Fruit fly (Drosophila melanogaster) whole organism, adult: ENCODE data around the gene Cngl.

ENCODE experiments used
- CG11617 ChIP-seq: fragments of 200-800 bp; sonication (Bioruptor generic); optimal IDR thresholded peaks from 2 replicates; lab custom pipeline; 2017; ENCODE audit warnings: mild to moderate bottlenecking, missing biosample characterization, missing genetic modification reagents, missing genetic modification characterization
- CG12768 ChIP-seq: fragments of 200-800 bp; sonication (Bioruptor generic); optimal IDR thresholded peaks from 2 replicates; lab custom pipeline; 2017; ENCODE audit warnings: missing biosample characterization, missing genetic modification characterization, mild to moderate bottlenecking, moderate library complexity, missing genetic modification reagents
- CG14711 ChIP-seq: fragments of 200-800 bp; sonication (Bioruptor generic); optimal IDR thresholded peaks from 2 replicates; lab custom pipeline; 2018; ENCODE audit warnings: missing biosample characterization, mild to moderate bottlenecking, missing genetic modification characterization, moderate library complexity
- CG1620 ChIP-seq: fragments of 200-800 bp; sonication (Bioruptor generic); optimal IDR thresholded peaks from 2 replicates; lab custom pipeline; 2016; ENCODE audit warnings: missing biosample characterization, missing genetic modification characterization
- CG33017 ChIP-seq: fragments of 200-800 bp; sonication (Bioruptor generic); optimal IDR thresholded peaks from 2 replicates; lab custom pipeline; 2018; ENCODE audit warnings: missing biosample characterization, mild to moderate bottlenecking, missing genetic modification characterization, moderate library complexity
- CG5204 ChIP-seq: fragments of 200-800 bp; sonication (Bioruptor generic); optimal IDR thresholded peaks from 2 replicates; lab custom pipeline; 2016; ENCODE audit warnings: missing biosample characterization, missing genetic modification characterization
- CG7045 ChIP-seq: fragments of 200-800 bp; sonication (Bioruptor generic); optimal IDR thresholded peaks from 2 replicates; lab custom pipeline; 2017; ENCODE audit warnings: missing biosample characterization, mild to moderate bottlenecking, missing genetic modification characterization
- CG7101 ChIP-seq: fragments of 200-800 bp; sonication (Bioruptor generic); optimal IDR thresholded peaks from 2 replicates; lab custom pipeline; 2018; ENCODE audit warnings: missing biosample characterization, mild to moderate bottlenecking, missing genetic modification characterization, moderate library complexity
- Clk ChIP-seq: fragments of 200-800 bp; sonication (Bioruptor generic); optimal IDR thresholded peaks from 2 replicates; lab custom pipeline; 2017; ENCODE audit warnings: missing biosample characterization, missing genetic modification characterization
- Crg-1 ChIP-seq: fragments of 200-800 bp; sonication (Bioruptor generic); optimal IDR thresholded peaks from 2 replicates; lab custom pipeline; 2016; ENCODE audit warnings: missing biosample characterization, missing genetic modification characterization
- Hr96 ChIP-seq: fragments of 200-800 bp; sonication (Bioruptor generic); optimal IDR thresholded peaks from 2 replicates; lab custom pipeline; 2016; ENCODE audit warnings: missing biosample characterization, missing genetic modification characterization
- Mnt ChIP-seq: fragments of 200-800 bp; sonication (Bioruptor generic); optimal IDR thresholded peaks from 2 replicates; lab custom pipeline; 2016; ENCODE audit warnings: missing biosample characterization, mild to moderate bottlenecking, missing genetic modification characterization
- bab1 ChIP-seq: fragments of 200-800 bp; sonication (Bioruptor generic); optimal IDR thresholded peaks from 3 replicates; lab custom pipeline; 2019; ENCODE audit warnings: missing biosample characterization, mild to moderate bottlenecking, missing genetic modification characterization, moderate library complexity
- cic ChIP-seq: fragments of 200-800 bp; sonication (Bioruptor generic); optimal IDR thresholded peaks from 2 replicates; lab custom pipeline; 2017; ENCODE audit warnings: missing biosample characterization, mild to moderate bottlenecking, missing genetic modification characterization, moderate library complexity
- cnc ChIP-seq, 2 experiments: fragments of >200 bp; optimal IDR thresholded peaks; 2 replicates each; lab custom pipeline; 2017
- kay ChIP-seq: fragments of 200-800 bp; sonication (Bioruptor generic); peaks from one replicate; lab custom pipeline; 2016; ENCODE audit warnings: missing biosample characterization, missing genetic modification characterization, borderline replicate concordance
- ovo ChIP-seq: fragments of 200-800 bp; sonication (Bioruptor generic); optimal IDR thresholded peaks from 2 replicates; lab custom pipeline; 2016; ENCODE audit warnings: missing biosample characterization, missing genetic modification characterization
- pad ChIP-seq: fragments of 200-800 bp; sonication (Bioruptor generic); optimal IDR thresholded peaks from 3 replicates; lab custom pipeline; 2017; ENCODE audit warnings: missing biosample characterization, missing genetic modification characterization, mild to moderate bottlenecking, moderate library complexity, missing genetic modification reagents
- tj ChIP-seq: fragments of 200-800 bp; sonication (Bioruptor generic); optimal IDR thresholded peaks from 3 replicates; lab custom pipeline; 2017; ENCODE audit warnings: missing biosample characterization, mild to moderate bottlenecking, missing genetic modification characterization, moderate library complexity
- toe ChIP-seq: fragments of 200-800 bp; sonication (Bioruptor generic); optimal IDR thresholded peaks from 2 replicates; lab custom pipeline; 2016; ENCODE audit warnings: missing biosample characterization, missing genetic modification characterization

Gene Cngl

DNA sequence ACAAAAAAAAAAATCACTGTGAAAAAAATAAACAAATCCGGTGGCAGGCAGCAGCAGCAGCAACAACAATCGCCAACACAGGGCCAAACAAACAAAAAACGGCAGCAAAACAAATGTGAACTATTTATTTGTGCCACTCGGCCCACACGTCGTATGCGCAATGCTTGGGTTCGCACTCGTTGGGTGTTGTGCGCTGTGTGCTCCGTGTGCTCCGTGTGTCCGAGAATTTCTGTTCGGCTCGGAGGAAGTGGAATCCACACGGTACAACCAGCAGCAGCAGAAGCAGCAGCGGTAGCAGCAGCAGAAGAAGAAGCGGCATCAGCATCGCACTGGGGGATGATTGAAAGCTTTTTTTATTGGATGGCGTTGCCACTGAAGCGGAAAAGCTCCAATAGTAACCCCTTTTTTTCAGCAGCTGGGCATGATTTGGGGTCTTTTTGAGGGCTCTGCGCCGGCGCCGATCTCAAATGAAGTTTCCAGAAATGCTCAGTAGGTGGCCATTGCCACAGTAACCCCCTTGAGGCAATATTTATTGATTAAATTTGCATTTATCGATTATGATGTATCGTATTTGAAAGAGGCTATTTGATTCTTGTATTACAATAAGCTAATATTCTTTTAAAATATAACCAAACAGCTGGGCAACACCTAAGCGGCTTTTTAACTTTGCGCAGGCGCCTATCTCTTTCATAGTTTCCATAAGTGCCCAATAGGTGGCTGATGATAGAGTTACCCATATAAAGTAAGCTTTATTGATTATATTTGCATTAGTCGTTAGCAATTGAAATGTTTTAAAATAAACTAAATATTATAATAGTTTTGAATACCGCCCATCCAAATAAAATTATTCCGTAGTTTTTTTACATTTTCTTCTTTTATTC is 55.6 kb downstream of the Cngl start, which contains the start of gene CG9164:
Gene CG9164, minus strand, starts transcription at position 266 of the 881 bp plus-strand sequence.
- TF ChIP-seq CG7101 (tag; lab: Kevin White, UChicago) = no peak
- no peak for TF ChIP-seq CG5204 (GFP tag; lab: Kevin White, UChicago)
- TF ChIP-seq Mnt (GFP tag; lab: Kevin White, UChicago) = no peak
- no peak for TF ChIP-seq tj (GFP tag; lab: Kevin White, UChicago)
- no peak for TF ChIP-seq kay (GFP tag; lab: Kevin White, UChicago)
- no peak for TF ChIP-seq CG11617 (GFP tag; lab: Kevin White, UChicago)
- TF ChIP-seq cnc (optimal IDR thresholded peaks at IDR 0.05; lab: Kevin White, UChicago) = no peak
- no peak for TF ChIP-seq CG33017 (tag; lab: Kevin White, UChicago)
- no peak for TF ChIP-seq cic (GFP tag; lab: Kevin White, UChicago)
- TF ChIP-seq Crg-1 (GFP tag; lab: Kevin White, UChicago) = no peak
- TF ChIP-seq bab1 (GFP tag; lab: Kevin White, UChicago) = no peak
- TF ChIP-seq CG7045 = no peak
- no peak for TF ChIP-seq pad (GFP tag; lab: Kevin White, UChicago)
- TF ChIP-seq toe (GFP tag; lab: Kevin White, UChicago) = no peak
- TF ChIP-seq Clk (GFP tag; lab: Kevin White, UChicago) = no peak
- no peak for TF ChIP-seq ovo (GFP tag; lab: Kevin White, UChicago)
- TF ChIP-seq Hr96 = no peak

- TF ChIP-seq Crg-1 (GFP tag; lab: Kevin White, UChicago) = no peak
- TF ChIP-seq toe (GFP tag; lab: Kevin White, UChicago) = peak; percentile 27
These were observed 57.3 kb downstream of the Cngl start for dm6 chrX:15383513-15384373.

DNA sequence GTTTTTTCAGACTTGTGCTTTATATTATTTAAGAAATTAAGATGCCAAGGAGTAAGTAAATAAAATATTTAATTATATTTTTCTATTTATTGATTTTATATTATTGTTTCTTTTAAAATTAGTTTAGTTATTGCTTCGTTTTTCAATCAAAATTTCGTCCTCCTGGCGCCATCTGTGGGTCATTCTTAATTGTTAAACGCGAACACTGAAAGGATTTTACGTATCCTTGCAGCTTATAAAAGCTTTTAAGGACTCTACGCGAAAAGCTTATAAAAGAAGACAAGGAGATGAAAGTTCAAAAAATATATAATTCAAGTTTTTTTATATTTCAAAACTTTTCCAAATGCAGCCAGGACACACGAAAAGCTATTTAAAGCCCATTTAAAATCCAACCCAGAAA is 60.8 kb downstream of the Cngl start:
- TF ChIP-seq pad (GFP tag; lab: Kevin White, UChicago) (no peak), Mnt (GFP tag; lab: Kevin White, UChicago) (no peak), kay (GFP tag; lab: Kevin White, UChicago) (no peak), CG14711 (tag; lab: Kevin White, UChicago) (no peak), CG1620 (GFP tag; lab: Kevin White, UChicago) (no peak), tj (GFP tag; lab: Kevin White, UChicago) (no peak), CG7101 (tag; lab: Kevin White, UChicago) (no peak), cnc (optimal IDR thresholded peaks at IDR 0.05; lab: Kevin White, UChicago) (no peak), CG12768 (no peak), Crg-1 (GFP tag; lab: Kevin White, UChicago) (no peak), Clk (GFP tag; lab: Kevin White, UChicago) (no peak), CG5204 (GFP tag; lab: Kevin White, UChicago) (no peak), CG11617 (GFP tag; lab: Kevin White, UChicago) (no peak), cic (GFP tag; lab: Kevin White, UChicago) (no peak), CG33017 (tag; lab: Kevin White, UChicago) (no peak), Hr96 (no peak), CG7045 (no peak), bab1 (GFP tag; lab: Kevin White, UChicago) (no peak)

DNA sequence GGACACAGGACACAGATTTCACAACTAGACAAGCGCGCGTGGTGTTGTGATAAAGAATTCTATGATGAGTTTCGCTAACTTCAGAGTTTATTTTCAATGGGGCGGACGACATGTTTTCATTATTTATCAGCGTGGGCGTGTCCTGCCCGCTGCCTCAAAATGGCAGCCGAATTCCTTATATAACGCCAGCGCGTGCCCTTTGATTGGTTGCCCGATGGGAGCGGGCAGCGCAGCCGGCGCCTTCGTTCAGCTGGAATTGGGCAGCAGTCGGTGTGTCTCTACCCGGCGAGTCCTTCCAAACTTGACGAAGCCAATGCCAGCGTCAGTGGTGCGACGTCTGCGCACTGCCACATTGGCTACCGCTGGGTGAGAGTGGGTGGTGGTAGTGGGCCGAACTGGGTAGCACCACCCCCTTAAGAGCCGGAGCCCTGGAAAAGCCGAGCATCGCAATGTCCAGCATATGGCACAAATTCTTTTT is 62.0 kb downstream of the Cngl start, which contains the start of gene acj6:
Gene acj6, minus strand, starts transcription at position 51 of the 478 bp plus-strand sequence.
- no peak for TF ChIP-seq kay (GFP tag; lab: Kevin White, UChicago)
- TF ChIP-seq CG14711 (tag; lab: Kevin White, UChicago) = no peak
- no peak for TF ChIP-seq CG33017 (tag; lab: Kevin White, UChicago)
- TF ChIP-seq CG7101 (tag; lab: Kevin White, UChicago) = no peak
- TF ChIP-seq tj (GFP tag; lab: Kevin White, UChicago) = no peak
- TF ChIP-seq Clk (GFP tag; lab: Kevin White, UChicago) = no peak
- TF ChIP-seq Hr96 = no peak
- no peak for TF ChIP-seq Crg-1 (GFP tag; lab: Kevin White, UChicago)
- no peak for TF ChIP-seq CG5204 (GFP tag; lab: Kevin White, UChicago)
- TF ChIP-seq toe (GFP tag; lab: Kevin White, UChicago) = no peak

DNA sequence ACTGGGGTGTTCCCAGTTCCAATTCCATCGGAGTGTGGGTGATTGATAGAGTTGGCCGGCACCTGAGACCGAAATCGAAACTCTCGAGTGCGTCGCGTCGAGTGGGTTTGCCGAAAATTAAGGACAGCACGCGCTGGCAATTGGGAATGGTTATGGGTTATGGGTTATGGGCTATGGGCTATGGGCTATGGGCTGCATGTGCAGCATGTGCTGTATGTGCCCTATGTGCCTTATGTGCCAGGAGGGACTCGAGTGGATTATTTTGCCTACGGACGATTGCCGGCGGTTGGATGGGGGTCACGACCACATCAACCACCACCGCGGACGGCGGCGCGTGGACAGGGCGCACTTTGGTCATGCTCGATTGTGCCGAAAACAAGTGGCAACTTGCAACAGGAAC is 70.9 kb downstream of the Cngl start:
- TF ChIP-seq CG5204 (GFP tag; lab: Kevin White, UChicago) = no peak
- TF ChIP-seq cic (GFP tag; lab: Kevin White, UChicago) = no peak
- no peak for TF ChIP-seq CG7101 (tag; lab: Kevin White, UChicago)
- no peak for TF ChIP-seq ovo (GFP tag; lab: Kevin White, UChicago)
